Fruit fly (Drosophila melanogaster) whole organism, embryonic: ENCODE measurements around the gene Desi.

ENCODE experiments used
- Bteb2 ChIP-seq: fragments of 200-800 bp; sonication (Bioruptor generic); optimal IDR thresholded peaks from 2 replicates; lab custom pipeline; 2016; ENCODE audit warnings: missing biosample characterization, missing genetic modification characterization
- CG10274 ChIP-seq: fragments of 200-800 bp; sonication (Bioruptor generic); optimal IDR thresholded peaks from 3 replicates; lab custom pipeline; 2017; ENCODE audit warnings: missing biosample characterization, mild to moderate bottlenecking, missing genetic modification characterization
- CG11247 ChIP-seq: fragments of 200-800 bp; sonication (Bioruptor generic); IDR thresholded peaks from 2 replicates; pipeline ENCODE4 v1.3.6; 2022; ENCODE audit warnings: missing biosample characterization, missing genetic modification characterization
- CG11695 ChIP-seq: fragments of 200-800 bp; sonication (Bioruptor generic); IDR thresholded peaks from 3 replicates; pipeline ENCODE4 v1.3.6; 2022; ENCODE audit warnings: missing biosample characterization, missing genetic modification characterization
- CG15011 ChIP-seq: fragments of 200-800 bp; sonication (Bioruptor generic); optimal IDR thresholded peaks from 3 replicates; lab custom pipeline; 2018; ENCODE audit warnings: missing biosample characterization, mild to moderate bottlenecking, missing genetic modification characterization
- CG1529 ChIP-seq: fragments of 200-800 bp; sonication (Bioruptor generic); optimal IDR thresholded peaks from 3 replicates; lab custom pipeline; 2018; ENCODE audit warnings: missing biosample characterization, missing genetic modification characterization
- CG17361 ChIP-seq: fragments of 200-800 bp; sonication (Bioruptor generic); IDR thresholded peaks from 3 replicates; pipeline ENCODE4 v1.3.6; 2022; ENCODE audit warnings: missing biosample characterization, missing genetic modification characterization
- CG17385 ChIP-seq: fragments of 200-800 bp; sonication (Bioruptor generic); optimal IDR thresholded peaks from 3 replicates; lab custom pipeline; 2018; ENCODE audit warnings: missing biosample characterization, mild to moderate bottlenecking, missing genetic modification characterization
- CG1832 ChIP-seq: fragments of 200-800 bp; sonication (Bioruptor generic); optimal IDR thresholded peaks from 2 replicates; lab custom pipeline; 2017; ENCODE audit warnings: missing biosample characterization, mild to moderate bottlenecking, missing genetic modification characterization, inconsistent platforms
- CG30431 ChIP-seq: fragments of 200-800 bp; sonication (Bioruptor generic); optimal IDR thresholded peaks from 2 replicates; lab custom pipeline; 2017; ENCODE audit warnings: missing biosample characterization, missing genetic modification characterization
- CG3281 ChIP-seq: fragments of 200-800 bp; sonication (Bioruptor generic); optimal IDR thresholded peaks from 3 replicates; lab custom pipeline; 2017; ENCODE audit warnings: missing biosample characterization, mild to moderate bottlenecking, missing genetic modification characterization
- CG3407 ChIP-seq: fragments of 200-800 bp; sonication (Bioruptor generic); optimal IDR thresholded peaks from 2 replicates; lab custom pipeline; 2018; ENCODE audit warnings: missing biosample characterization, mild to moderate bottlenecking, missing genetic modification characterization
- CG3838 ChIP-seq: fragments of 200-800 bp; sonication (Bioruptor generic); optimal IDR thresholded peaks from 3 replicates; lab custom pipeline; 2016; ENCODE audit warnings: missing biosample characterization, missing genetic modification characterization
- CG3995 ChIP-seq: fragments of 200-800 bp; sonication (Bioruptor generic); optimal IDR thresholded peaks from 3 replicates; lab custom pipeline; 2016; ENCODE audit warnings: missing biosample characterization, missing genetic modification characterization
- CG5245 ChIP-seq: fragments of 200-800 bp; sonication (Bioruptor generic); optimal IDR thresholded peaks from 3 replicates; lab custom pipeline; 2016; ENCODE audit warnings: missing biosample characterization, missing genetic modification characterization
- CG6654 ChIP-seq: fragments of 200-800 bp; sonication (Bioruptor generic); optimal IDR thresholded peaks from 2 replicates; lab custom pipeline; 2017; ENCODE audit warnings: missing biosample characterization, mild to moderate bottlenecking, missing genetic modification characterization
- CG9932 ChIP-seq: fragments of 200-800 bp; sonication (Bioruptor generic); IDR thresholded peaks from 2 replicates; pipeline ENCODE4 v1.3.6; 2022; ENCODE audit warnings: missing biosample characterization, missing genetic modification characterization
- CrebB ChIP-seq: fragments of 200-800 bp; sonication (Bioruptor generic); optimal IDR thresholded peaks from 3 replicates; lab custom pipeline; 2018; ENCODE audit warnings: missing biosample characterization, mild to moderate bottlenecking, missing genetic modification characterization
- Dbx ChIP-seq: fragments of 200-800 bp; sonication (Bioruptor generic); IDR thresholded peaks from 3 replicates; pipeline ENCODE4 v1.3.6; 2022; ENCODE audit warnings: missing biosample characterization, missing genetic modification characterization
- Eip74EF ChIP-seq, 2 experiments: fragments of 200-800 bp in 1 of 2; fragments of >200 bp in 1 of 2; sonication (Bioruptor generic) in 1 of 2; optimal IDR thresholded peaks; 2 replicates each; lab custom pipeline; 2017 to 2019; ENCODE audit warnings: missing biosample characterization in 2 of 2, missing genetic modification characterization in 2 of 2, mild to moderate bottlenecking in 1 of 2, moderate library complexity in 1 of 2
- GATAe ChIP-seq: fragments of 200-800 bp; sonication (Bioruptor generic); conservative IDR thresholded peaks from 2 replicates; pipeline ENCODE4 v1.3.6; 2022; ENCODE audit warnings: missing biosample characterization, missing genetic modification characterization
- Med ChIP-seq: fragments of 200-800 bp; sonication (Bioruptor generic); peaks from one replicate; lab custom pipeline; 2016; ENCODE audit warnings: missing biosample characterization, missing genetic modification characterization, mild to moderate bottlenecking, inconsistent platforms, moderate library complexity
- NC2α ChIP-seq: fragments of 200-800 bp; sonication (Bioruptor generic); optimal IDR thresholded peaks from 2 replicates; lab custom pipeline; 2016; ENCODE audit warnings: missing biosample characterization, missing genetic modification characterization
- NC2β ChIP-seq: fragments of 200-800 bp; sonication (Bioruptor generic); optimal IDR thresholded peaks from 2 replicates; lab custom pipeline; 2016; ENCODE audit warnings: missing biosample characterization, missing genetic modification characterization
- Nf-YC ChIP-seq: fragments of 200-800 bp; optimal IDR thresholded peaks from 3 replicates; lab custom pipeline; 2019; ENCODE audit warnings: missing biosample characterization, mild to moderate bottlenecking, missing genetic modification characterization, moderate library complexity
- Ptx1 ChIP-seq: fragments of 200-800 bp; sonication (Bioruptor generic); IDR thresholded peaks from 2 replicates; pipeline ENCODE4 v1.3.6; 2022; ENCODE audit warnings: missing biosample characterization, missing genetic modification characterization
- Scr ChIP-seq: fragments of 200-800 bp; sonication (Bioruptor generic); IDR thresholded peaks from 2 replicates; pipeline ENCODE4 v1.3.6; 2022; ENCODE audit warnings: missing biosample characterization, missing genetic modification characterization; ENCODE audit not compliant: partially characterized antibody
- Vsx1 ChIP-seq: fragments of 200-800 bp; sonication (Bioruptor generic); optimal IDR thresholded peaks from 2 replicates; lab custom pipeline; 2017; ENCODE audit warnings: missing biosample characterization, mild to moderate bottlenecking, missing genetic modification characterization, missing genetic modification reagents
- amos ChIP-seq: fragments of 200-800 bp; sonication (Bioruptor generic); IDR thresholded peaks from 2 replicates; pipeline ENCODE4 v1.3.6; 2022; ENCODE audit warnings: missing biosample characterization, missing genetic modification characterization; ENCODE audit not compliant: partially characterized antibody
- bbx ChIP-seq: fragments of 200-800 bp; sonication (Bioruptor generic); IDR thresholded peaks from 2 replicates; pipeline ENCODE4 v1.3.6; 2022; ENCODE audit warnings: missing biosample characterization, missing genetic modification characterization; ENCODE audit not compliant: partially characterized antibody
- danr ChIP-seq: fragments of 200-800 bp; sonication (Bioruptor generic); IDR thresholded peaks from 2 replicates; pipeline ENCODE4 v1.3.6; 2022; ENCODE audit warnings: missing biosample characterization, missing genetic modification characterization
- disco-r ChIP-seq: fragments of 200-800 bp; sonication (Bioruptor generic); optimal IDR thresholded peaks from 2 replicates; lab custom pipeline; 2016; ENCODE audit warnings: missing biosample characterization, missing genetic modification characterization
- dmrt11E ChIP-seq: fragments of 200-800 bp; sonication (Bioruptor generic); optimal IDR thresholded peaks from 3 replicates; lab custom pipeline; 2018; ENCODE audit warnings: missing biosample characterization, mild to moderate bottlenecking, missing genetic modification characterization, moderate library complexity
- dpn ChIP-seq, 2 experiments: fragments of 200-800 bp; sonication (Bioruptor generic); optimal IDR thresholded peaks; 3 replicates each; lab custom pipeline; 2016; ENCODE audit warnings: missing biosample characterization in 2 of 2, missing genetic modification characterization in 2 of 2
- eyg ChIP-seq: fragments of 200-800 bp; sonication (Bioruptor generic); optimal IDR thresholded peaks from 3 replicates; lab custom pipeline; 2016; ENCODE audit warnings: missing biosample characterization, missing genetic modification characterization
- gt ChIP-seq: fragments of 200-800 bp; sonication (Bioruptor generic); IDR thresholded peaks from 2 replicates; pipeline ENCODE4 v1.3.6; 2022; ENCODE audit warnings: missing biosample characterization, missing genetic modification characterization
- hbn ChIP-seq: fragments of 200-800 bp; sonication (Bioruptor generic); IDR thresholded peaks from 2 replicates; pipeline ENCODE4 v1.3.6; 2022; ENCODE audit warnings: missing biosample characterization, missing genetic modification characterization; ENCODE audit not compliant: partially characterized antibody
- lab ChIP-seq: fragments of 200-800 bp; sonication (Bioruptor generic); optimal IDR thresholded peaks from 3 replicates; lab custom pipeline; 2017; ENCODE audit warnings: missing biosample characterization, missing genetic modification characterization, mild to moderate bottlenecking, moderate library complexity, missing genetic modification reagents
- lov ChIP-seq, 2 experiments: fragments of 200-800 bp in 1 of 2; fragments of >200 bp in 1 of 2; sonication (Bioruptor generic) in 1 of 2; IDR thresholded peaks in 1 of 2; optimal IDR thresholded peaks in 1 of 2; 2 replicates in 1 of 2; 3 replicates in 1 of 2; pipeline versions ENCODE4 v1.3.6 to Lab custom; 2017 to 2022; ENCODE audit warnings: missing biosample characterization in 1 of 2, missing genetic modification characterization in 1 of 2
- luna ChIP-seq: fragments of 200-800 bp; sonication (Bioruptor generic); optimal IDR thresholded peaks from 2 replicates; lab custom pipeline; 2016; ENCODE audit warnings: missing biosample characterization, missing genetic modification characterization
- nau ChIP-seq: fragments of 200-800 bp; sonication (Bioruptor generic); optimal IDR thresholded peaks from 3 replicates; lab custom pipeline; 2017; ENCODE audit warnings: missing biosample characterization, mild to moderate bottlenecking, missing genetic modification characterization, missing genetic modification reagents
- nom ChIP-seq: fragments of 200-800 bp; sonication (Bioruptor generic); optimal IDR thresholded peaks from 2 replicates; lab custom pipeline; 2017; ENCODE audit warnings: missing biosample characterization, missing genetic modification characterization, mild to moderate bottlenecking, moderate library complexity, missing genetic modification reagents
- onecut ChIP-seq: fragments of 200-800 bp; sonication (Bioruptor generic); IDR thresholded peaks from 2 replicates; pipeline ENCODE4 v1.3.6; 2022; ENCODE audit warnings: missing biosample characterization, missing genetic modification characterization
- pan ChIP-seq, 4 experiments: fragments of >200 bp in 3 of 4; fragments of 200-800 bp in 1 of 4; sonication (Bioruptor generic) in 1 of 4; optimal IDR thresholded peaks in 3 of 4; IDR thresholded peaks in 1 of 4; 2 replicates each; pipeline versions ENCODE4 v1.3.6 to Lab custom; 2017 to 2022; ENCODE audit warnings: missing biosample characterization in 2 of 4, missing genetic modification characterization in 2 of 4, mixed read lengths in 1 of 4
- tin ChIP-seq: fragments of 200-800 bp; sonication (Bioruptor generic); optimal IDR thresholded peaks from 3 replicates; lab custom pipeline; 2016; ENCODE audit warnings: missing biosample characterization, missing genetic modification characterization
- toy ChIP-seq: fragments of 200-800 bp; sonication (Bioruptor generic); IDR thresholded peaks from 2 replicates; pipeline ENCODE4 v1.3.6; 2022; ENCODE audit warnings: missing biosample characterization, missing genetic modification characterization
- wdn ChIP-seq: fragments of 200-800 bp; sonication (Bioruptor generic); IDR thresholded peaks from 2 replicates; pipeline ENCODE4 v1.3.6; 2022; ENCODE audit warnings: missing biosample characterization, missing genetic modification characterization
- yki ChIP-seq: fragments of >200 bp; optimal IDR thresholded peaks from 3 replicates; lab custom pipeline; 2018

The Desi gene

DNA sequence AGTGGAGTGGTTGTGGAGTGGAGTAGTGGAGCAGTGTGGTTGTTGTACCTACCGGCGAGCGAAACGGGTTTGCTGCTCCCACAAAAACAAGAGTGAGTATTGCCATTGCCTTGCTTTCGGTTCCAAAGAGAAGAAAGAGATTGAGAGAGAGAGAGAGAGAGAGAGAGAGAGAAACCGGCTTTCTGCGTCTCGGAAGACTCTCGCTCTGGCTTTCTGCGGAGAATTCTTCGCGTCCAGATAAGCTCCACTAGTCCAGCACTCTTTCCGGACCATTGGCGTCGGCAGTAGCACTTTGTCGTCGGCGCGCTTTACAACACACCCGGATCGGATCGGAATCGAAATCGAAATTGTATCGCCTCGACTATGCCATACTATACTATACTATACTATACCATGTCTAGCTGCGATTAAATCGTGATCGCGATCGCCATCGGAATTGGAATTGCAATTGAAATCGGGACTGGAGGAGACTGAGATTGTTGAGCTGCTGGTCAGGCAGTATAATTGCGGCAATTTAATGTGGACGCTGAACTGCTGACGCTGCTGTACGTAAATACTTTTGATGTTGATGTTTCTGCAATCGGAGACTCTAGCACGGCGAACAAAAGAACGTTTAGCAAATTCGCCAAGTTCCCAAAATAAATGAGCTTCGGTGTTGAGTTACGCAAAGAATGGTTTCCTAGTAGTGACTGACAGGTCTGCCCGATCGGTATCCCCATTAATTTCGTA, 47.6 kb downstream of the Desi start, which contains the start of gene Cad86C (continued):
- no peak for TF ChIP-seq Vsx1 (GFP tag; lab: Kevin White, UChicago)
- TF ChIP-seq CG3281, result no peak
- no peak for TF ChIP-seq onecut (GFP tag; lab: Robert Waterston, UW)
- no peak for TF ChIP-seq CG6654 (GFP tag; lab: Kevin White, UChicago)
- TF ChIP-seq hbn (GFP tag; lab: Robert Waterston, UW), result peak; percentile 52
- no peak for TF ChIP-seq wdn
- no peak for TF ChIP-seq CG1529 (GFP tag; lab: Kevin White, UChicago)
- no peak for TF ChIP-seq CG1832
- TF ChIP-seq CG9932 (GFP tag; lab: Robert Waterston, UW), result 0 out of 2 replicates have a peak, but pooled peaks have one; percentile 42
- no peak for TF ChIP-seq CG30431 (GFP tag; lab: Kevin White, UChicago)
- no peak for TF ChIP-seq GATAe
- TF ChIP-seq NC2α (GFP tag; lab: Kevin White, UChicago), result no peak
- TF ChIP-seq CG15011 (GFP tag; lab: Kevin White, UChicago), result no peak
- TF ChIP-seq Med (GFP tag; lab: Kevin White, UChicago), result peak; percentile 43
- TF ChIP-seq Ptx1 (GFP tag; lab: Robert Waterston, UW), result no peak
- TF ChIP-seq yki (lab: Kevin White, UChicago), result peak; percentile 97
- no peak for TF ChIP-seq CrebB
- TF ChIP-seq bbx (GFP tag; lab: Robert Waterston, UW), result peak; percentile 59; the same call in 1 of the 2 replicates
- no peak for TF ChIP-seq toy (GFP tag; lab: Robert Waterston, UW)
- TF ChIP-seq CG5245, result no peak
- TF ChIP-seq tin, result no peak
- peak; percentile 38; the same call in 1 of the 3 replicates for TF ChIP-seq CG11695
- no peak for TF ChIP-seq danr
- TF ChIP-seq lab (GFP tag; lab: Kevin White, UChicago), result peak; percentile 21
- peak; percentile 37; the same call in 1 of the 2 replicates for TF ChIP-seq amos (GFP tag; lab: Robert Waterston, UW)
- TF ChIP-seq lov (optimal IDR thresholded peaks at IDR 0.05; lab: Kevin White, UChicago), result no peak
- no peak for TF ChIP-seq lov (GFP tag; IDR thresholded peaks at IDR 0.05; lab: Robert Waterston, UW)
- peak; percentile 12 for TF ChIP-seq CG17385
- no peak for TF ChIP-seq NC2β (GFP tag; lab: Kevin White, UChicago)
- 0 out of 3 replicates have a peak, but pooled peaks have one; percentile 21 for TF ChIP-seq Dbx (GFP tag; lab: Robert Waterston, UW)
- TF ChIP-seq luna, result no peak
- TF ChIP-seq dmrt11E (tag; lab: Kevin White, UChicago), result no peak
- no peak for TF ChIP-seq CG3995 (GFP tag; lab: Kevin White, UChicago)
- TF ChIP-seq CG17361 (GFP tag; lab: Robert Waterston, UW), result no peak
- peak; percentile 85 for TF ChIP-seq nom (GFP tag; lab: Kevin White, UChicago)
- no peak for TF ChIP-seq Eip74EF (GFP tag; optimal IDR thresholded peaks at IDR 0.05; lab: Kevin White, UChicago)
- TF ChIP-seq Scr (GFP tag; lab: Robert Waterston, UW), result no peak
- no peak for TF ChIP-seq disco-r
- no peak for TF ChIP-seq CG3407 (GFP tag; lab: Kevin White, UChicago)
- TF ChIP-seq gt (GFP tag; lab: Robert Waterston, UW), result no peak
- TF ChIP-seq CG10274 (GFP tag; lab: Kevin White, UChicago), result no peak
- no peak for TF ChIP-seq dpn (GFP tag; optimal IDR thresholded peaks at IDR 0.05; lab: Kevin White, UChicago)
- TF ChIP-seq nau (GFP tag; lab: Kevin White, UChicago), result no peak
- TF ChIP-seq eyg, result peak; percentile 0
- TF ChIP-seq CG11247, result no peak
- TF ChIP-seq pan (optimal IDR thresholded peaks at IDR 0.05; lab: Kevin White, UChicago), result no peak
- TF ChIP-seq pan (GFP tag; optimal IDR thresholded peaks at IDR 0.05 in 1 of 2, IDR thresholded peaks at IDR 0.05 in 1 of 2), result peak in 1 of 2 experiments; percentile 19
- no peak for TF ChIP-seq CG3838 (GFP tag; lab: Kevin White, UChicago)
- no peak for TF ChIP-seq Nf-YC (tag; lab: Kevin White, UChicago)
- no peak for TF ChIP-seq Bteb2 (GFP tag; lab: Kevin White, UChicago)
